Worm (Caenorhabditis elegans) whole organism, L1 larva: ENCODE results near the gene clec-52.

ENCODE experiments used
- C04F5.9 ChIP-seq: sonication (generic microtip); optimal IDR thresholded peaks from 2 replicates; lab custom pipeline; 2016; ENCODE audit warnings: missing genetic modification characterization, missing compliant biosample characterization
- C16A3.4 ChIP-seq: fragments of 150-350 bp; optimal IDR thresholded peaks from 2 replicates; lab custom pipeline; 2014; ENCODE audit warnings: missing biosample characterization, missing genetic modification characterization
- F16B12.6 ChIP-seq: fragments of 150-350 bp; optimal IDR thresholded peaks from 2 replicates; lab custom pipeline; 2014; ENCODE audit warnings: missing biosample characterization, missing genetic modification characterization
- Y116A8C.19 ChIP-seq: sonication (generic microtip); optimal IDR thresholded peaks from 2 replicates; lab custom pipeline; 2016; ENCODE audit warnings: missing compliant biosample characterization, missing genetic modification characterization, borderline replicate concordance
- aha-1 ChIP-seq: fragments of 150-350 bp; optimal IDR thresholded peaks from 2 replicates; lab custom pipeline; 2014; ENCODE audit warnings: missing biosample characterization, missing genetic modification characterization
- aly-2 ChIP-seq: fragments of 150-350 bp; optimal IDR thresholded peaks from 2 replicates; lab custom pipeline; 2014; ENCODE audit warnings: missing biosample characterization, missing genetic modification characterization
- ama-1 ChIP-seq: fragments of 150-350 bp; optimal IDR thresholded peaks from 2 replicates; lab custom pipeline; 2014
- ceh-8 ChIP-seq: fragments of 200-800 bp; sonication (Bioruptor generic); optimal IDR thresholded peaks from 2 replicates; lab custom pipeline; 2018; ENCODE audit warnings: mild to moderate bottlenecking, missing genetic modification characterization, moderate library complexity, missing compliant biosample characterization
- ceh-90 ChIP-seq: sonication (generic microtip); optimal IDR thresholded peaks from 2 replicates; lab custom pipeline; 2016; ENCODE audit warnings: missing genetic modification characterization, missing compliant biosample characterization
- ces-1 ChIP-seq: fragments of 150-350 bp; optimal IDR thresholded peaks from 2 replicates; lab custom pipeline; 2014; ENCODE audit warnings: missing biosample characterization, missing genetic modification reagents, missing genetic modification characterization
- dpl-1 ChIP-seq, 3 experiments: fragments of 150-350 bp in 2 of 3; sonication (generic microtip) in 1 of 3; optimal IDR thresholded peaks; 2 replicates each; lab custom pipeline; 2014 to 2017; ENCODE audit warnings: missing biosample characterization in 3 of 3, missing genetic modification characterization in 3 of 3, missing genetic modification reagents in 3 of 3
- efl-1 ChIP-seq, 4 experiments: fragments of 150-350 bp; optimal IDR thresholded peaks in 3 of 4; peaks in 1 of 4; 1 replicate in 1 of 4; 2 replicates in 3 of 4; lab custom pipeline; 2014; ENCODE audit warnings: missing biosample characterization in 2 of 4, missing genetic modification characterization in 2 of 4, missing genetic modification reagents in 2 of 4
- elt-2 ChIP-seq: sonication (generic microtip); optimal IDR thresholded peaks from 2 replicates; lab custom pipeline; 2016; ENCODE audit warnings: missing genetic modification characterization, mild to moderate bottlenecking, inconsistent platforms, missing compliant biosample characterization, missing genetic modification reagents
- ets-5 ChIP-seq: fragments of 200-800 bp; sonication (Bioruptor generic); IDR thresholded peaks from 2 replicates; pipeline ENCODE4 v1.3.6; 2022; ENCODE audit warnings: missing genetic modification characterization, missing compliant biosample characterization
- fkh-10 ChIP-seq: sonication (generic microtip); optimal IDR thresholded peaks from 2 replicates; lab custom pipeline; 2017; ENCODE audit warnings: missing biosample characterization, missing genetic modification reagents, missing genetic modification characterization
- fos-1 ChIP-seq: fragments of 150-350 bp; optimal IDR thresholded peaks from 2 replicates; lab custom pipeline; 2014; ENCODE audit warnings: missing biosample characterization, missing genetic modification characterization
- grh-1 ChIP-seq: fragments of 200-800 bp; sonication (Bioruptor generic); IDR thresholded peaks from 2 replicates; pipeline ENCODE4 v1.3.6; 2022; ENCODE audit warnings: missing genetic modification reagents, missing genetic modification characterization, missing compliant biosample characterization
- hlh-4 ChIP-seq: sonication (generic microtip); optimal IDR thresholded peaks from 2 replicates; lab custom pipeline; 2016; ENCODE audit warnings: mild to moderate bottlenecking, missing genetic modification characterization, missing compliant biosample characterization
- hpl-2 ChIP-seq: fragments of 150-350 bp; optimal IDR thresholded peaks from 2 replicates; lab custom pipeline; 2014; ENCODE audit warnings: missing biosample characterization, missing genetic modification reagents, missing genetic modification characterization
- lin-14 ChIP-seq: fragments of 200-800 bp; sonication (Bioruptor generic); optimal IDR thresholded peaks from 2 replicates; lab custom pipeline; 2018; ENCODE audit warnings: mild to moderate bottlenecking, missing genetic modification characterization, moderate library complexity, missing compliant biosample characterization
- lin-15B ChIP-seq: fragments of 150-350 bp; sonication (generic microtip); optimal IDR thresholded peaks from 3 replicates; lab custom pipeline; 2014; ENCODE audit warnings: missing biosample characterization, missing genetic modification characterization
- lin-35 ChIP-seq, 2 experiments: fragments of 150-350 bp; optimal IDR thresholded peaks; 2 replicates each; lab custom pipeline; 2014; ENCODE audit warnings: missing biosample characterization in 2 of 2, missing genetic modification characterization in 2 of 2, missing genetic modification reagents in 2 of 2
- lin-39 ChIP-seq: fragments of 150-350 bp; optimal IDR thresholded peaks from 2 replicates; lab custom pipeline; 2014; ENCODE audit warnings: missing biosample characterization, missing genetic modification reagents, missing genetic modification characterization
- lsy-2 ChIP-seq, 2 experiments: fragments of 150-350 bp; optimal IDR thresholded peaks; 2 replicates each; lab custom pipeline; 2014; ENCODE audit warnings: missing biosample characterization in 2 of 2, missing genetic modification characterization in 2 of 2
- mef-2 ChIP-seq: fragments of 150-350 bp; optimal IDR thresholded peaks from 2 replicates; lab custom pipeline; 2014; ENCODE audit warnings: missing biosample characterization, missing genetic modification characterization
- mep-1 ChIP-seq: fragments of 150-350 bp; optimal IDR thresholded peaks from 2 replicates; lab custom pipeline; 2014; ENCODE audit warnings: missing biosample characterization, missing genetic modification characterization
- nhr-19 ChIP-seq: fragments of 200-800 bp; sonication (Bioruptor generic); conservative IDR thresholded peaks from 2 replicates; pipeline ENCODE4 v1.3.6; 2022; ENCODE audit warnings: missing genetic modification characterization, missing compliant biosample characterization
- nhr-20 ChIP-seq: sonication (generic microtip); optimal IDR thresholded peaks from 2 replicates; lab custom pipeline; 2016; ENCODE audit warnings: mild to moderate bottlenecking, missing genetic modification characterization, missing compliant biosample characterization
- nhr-71 ChIP-seq: sonication (generic microtip); optimal IDR thresholded peaks from 2 replicates; lab custom pipeline; 2016; ENCODE audit warnings: mild to moderate bottlenecking, missing genetic modification characterization, moderate library complexity, missing compliant biosample characterization
- nhr-85 ChIP-seq: sonication (generic microtip); peaks from one replicate; lab custom pipeline; 2016; ENCODE audit warnings: missing genetic modification characterization, inconsistent platforms, missing compliant biosample characterization
- nhr-90 ChIP-seq: sonication (generic microtip); optimal IDR thresholded peaks from 2 replicates; lab custom pipeline; 2016; ENCODE audit warnings: mild to moderate bottlenecking, missing genetic modification characterization, missing compliant biosample characterization; ENCODE audit not compliant: poor library complexity
- pqm-1 ChIP-seq: sonication (generic microtip); optimal IDR thresholded peaks from 3 replicates; lab custom pipeline; 2017; ENCODE audit warnings: missing biosample characterization, missing genetic modification characterization
- rnt-1 ChIP-seq: sonication (generic microtip); optimal IDR thresholded peaks from 2 replicates; lab custom pipeline; 2016; ENCODE audit warnings: mild to moderate bottlenecking, missing genetic modification characterization, moderate library complexity, missing compliant biosample characterization
- skn-1 ChIP-seq: fragments of 150-350 bp; optimal IDR thresholded peaks from 2 replicates; lab custom pipeline; 2014; ENCODE audit warnings: missing biosample characterization, missing genetic modification characterization
- snpc-4 ChIP-seq: fragments of 150-350 bp; optimal IDR thresholded peaks from 2 replicates; lab custom pipeline; 2014; ENCODE audit warnings: missing biosample characterization, missing genetic modification characterization
- snu-23 ChIP-seq: sonication (generic microtip); optimal IDR thresholded peaks from 2 replicates; lab custom pipeline; 2016; ENCODE audit warnings: missing genetic modification characterization, missing compliant biosample characterization
- sptf-1 ChIP-seq: fragments of 150-350 bp; optimal IDR thresholded peaks from 2 replicates; lab custom pipeline; 2014; ENCODE audit warnings: missing biosample characterization, missing genetic modification characterization
- sup-37 ChIP-seq: fragments of 200-800 bp; sonication (Bioruptor generic); optimal IDR thresholded peaks from 2 replicates; lab custom pipeline; 2018; ENCODE audit warnings: mild to moderate bottlenecking, missing genetic modification characterization, missing compliant biosample characterization
- tlp-1 ChIP-seq: fragments of 150-350 bp; optimal IDR thresholded peaks from 2 replicates; lab custom pipeline; 2014; ENCODE audit warnings: missing biosample characterization, missing genetic modification characterization
- xbp-1 ChIP-seq: sonication (generic microtip); optimal IDR thresholded peaks from 2 replicates; lab custom pipeline; 2016; ENCODE audit warnings: missing genetic modification characterization, missing compliant biosample characterization
- zip-4 ChIP-seq: fragments of 200-800 bp; sonication (Bioruptor generic); optimal IDR thresholded peaks from 2 replicates; lab custom pipeline; 2018; ENCODE audit warnings: mild to moderate bottlenecking, missing genetic modification characterization, moderate library complexity, missing compliant biosample characterization

clec-52 gene

DNA sequence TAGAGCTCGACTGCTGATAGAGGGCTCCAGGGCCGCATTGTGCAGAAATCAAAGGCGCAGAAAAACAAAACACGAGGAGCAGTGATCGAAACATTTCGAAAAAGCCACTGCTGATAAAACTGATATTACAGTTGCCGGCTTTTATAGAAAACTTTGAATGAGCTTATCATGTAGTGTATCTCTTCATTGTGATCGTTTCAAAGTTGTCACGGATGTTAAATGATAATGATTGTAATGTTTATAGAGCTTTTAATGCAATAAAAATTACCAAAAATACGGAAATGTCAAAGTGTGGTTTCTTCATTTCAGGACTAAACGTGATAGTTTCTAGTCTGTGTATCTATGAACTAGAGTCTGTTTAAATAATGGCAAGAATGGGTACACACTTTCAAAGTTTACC lies at the start of gene clec-52:
clec-52 (minus strand) TSS at position 101 of the 400 bp plus-strand sequence.
- TF ChIP-seq nhr-71 (tag; lab: Kevin White, UChicago) (no peak), elt-2 (peak; percentile 25), skn-1 (tag; lab: Kevin White, UChicago) (no peak)
- TF ChIP-seq, all 84 proteins: peak for 1

DNA sequence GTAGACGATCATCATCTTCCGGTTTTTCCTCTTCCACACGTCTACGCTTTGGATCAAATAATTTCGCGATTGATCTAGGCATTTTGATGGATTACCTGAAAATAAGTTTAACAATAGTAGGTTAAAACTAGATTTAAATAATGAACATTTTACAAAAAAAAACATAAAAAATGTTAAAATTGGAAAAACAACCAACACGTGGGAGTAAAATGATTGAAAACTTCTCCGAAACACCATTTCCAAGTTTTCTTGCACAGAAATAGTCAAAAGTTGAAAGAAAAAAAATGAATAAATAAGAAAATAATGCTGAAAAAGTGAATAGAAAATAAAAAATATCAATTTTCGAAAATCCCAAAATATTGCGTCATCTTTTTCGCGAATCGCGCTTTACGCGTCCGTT lies 43.2 kb upstream of the clec-52 start, which contains the start of gene C07G1.7:
C07G1.7 (minus strand) TSS at position 101 of the 400 bp plus-strand sequence.
- TF ChIP-seq Y116A8C.19 (tag; lab: Kevin White, UChicago): no peak

DNA sequence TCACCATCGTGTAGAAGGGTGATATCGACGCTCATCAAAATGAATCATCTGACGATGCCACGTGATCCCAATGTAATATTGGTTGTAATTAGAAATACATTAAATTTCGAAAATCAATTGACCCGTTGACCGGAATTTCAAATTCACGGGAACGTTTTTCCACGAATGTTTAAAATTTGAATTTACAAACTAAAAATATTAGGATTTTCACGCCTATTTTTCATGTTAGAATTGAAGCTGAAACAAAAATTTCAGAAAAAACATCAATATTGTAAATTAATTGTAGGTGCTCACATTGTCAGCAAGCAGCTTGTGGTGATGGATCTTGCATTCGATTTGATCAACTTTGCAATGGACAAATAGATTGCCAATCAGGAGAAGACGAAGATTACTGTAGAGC lies 41.7 kb upstream of the clec-52 start, which contains the start of gene C07G1.6:
C07G1.6 (minus strand) TSS at position 101 of the 400 bp plus-strand sequence.
- TF ChIP-seq ceh-90 (tag; lab: Kevin White, UChicago): no peak
- no peak for TF ChIP-seq sup-37
- TF ChIP-seq mef-2 (tag; lab: Kevin White, UChicago): no peak
- no peak for TF ChIP-seq hpl-2 (GFP tag; lab: Kevin White, UChicago)
- TF ChIP-seq rnt-1 (tag; lab: Kevin White, UChicago): no peak
- TF ChIP-seq lsy-2 (tag; optimal IDR thresholded peaks at IDR 0.05; lab: Kevin White, UChicago): no peak
- no peak for TF ChIP-seq sptf-1 (tag; lab: Kevin White, UChicago)
- TF ChIP-seq pqm-1: no peak
- no peak for TF ChIP-seq grh-1 (GFP tag; lab: Robert Waterston, UW)
- TF ChIP-seq lin-15B (tag; lab: Kevin White, UChicago): no peak
- TF ChIP-seq snpc-4 (tag; lab: Kevin White, UChicago): no peak
- no peak for TF ChIP-seq aly-2

DNA sequence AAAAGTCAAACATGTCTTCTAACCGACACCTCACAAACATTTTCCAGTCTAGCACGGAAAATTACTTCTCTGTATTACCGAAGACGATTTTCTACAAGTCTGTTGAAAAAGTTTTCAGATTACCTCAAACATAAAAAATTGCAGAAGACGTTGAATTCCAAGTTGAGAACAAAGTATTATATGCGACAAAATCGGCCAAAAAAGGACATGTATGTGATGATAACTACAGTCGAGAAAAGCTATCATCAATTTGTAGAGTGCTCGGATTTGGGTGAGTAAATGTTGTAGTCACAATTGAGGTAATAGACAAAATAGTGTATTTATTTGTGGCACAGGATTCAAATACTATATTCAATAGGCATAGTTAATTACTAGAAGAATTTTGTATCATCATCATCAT lies 40.3 kb upstream of the clec-52 start:
- TF ChIP-seq efl-1 (optimal IDR thresholded peaks at IDR 0.05; lab: Kevin White, UChicago): no peak
- TF ChIP-seq efl-1 (GFP tag; optimal IDR thresholded peaks at IDR 0.05 in 1 of 2; lab: Kevin White, UChicago): no peak
- no peak for TF ChIP-seq lin-35 (GFP tag; optimal IDR thresholded peaks at IDR 0.05; lab: Kevin White, UChicago)
- TF ChIP-seq ets-5 (GFP tag; lab: Robert Waterston, UW): no peak
- no peak for TF ChIP-seq mef-2 (tag; lab: Kevin White, UChicago)
- no peak for TF ChIP-seq mep-1 (tag; lab: Kevin White, UChicago)
- no peak for TF ChIP-seq C16A3.4 (tag; lab: Kevin White, UChicago)
- no peak for TF ChIP-seq aha-1 (tag; lab: Kevin White, UChicago)
- TF ChIP-seq ces-1 (GFP tag; lab: Kevin White, UChicago): no peak
- TF ChIP-seq fkh-10 (GFP tag; lab: Kevin White, UChicago): no peak
- no peak for TF ChIP-seq nhr-19 (GFP tag; lab: Robert Waterston, UW)
- TF ChIP-seq ceh-8 (GFP tag; lab: Kevin White, UChicago): no peak
- no peak for TF ChIP-seq hlh-4
- no peak for TF ChIP-seq nhr-90 (tag; lab: Kevin White, UChicago)
- TF ChIP-seq F16B12.6 (tag; lab: Kevin White, UChicago): no peak
- no peak for TF ChIP-seq zip-4 (GFP tag; lab: Kevin White, UChicago)
- TF ChIP-seq snu-23 (GFP tag; lab: Kevin White, UChicago): no peak
- no peak for TF ChIP-seq sup-37
- no peak for TF ChIP-seq lin-39
- TF ChIP-seq lin-14: no peak

DNA sequence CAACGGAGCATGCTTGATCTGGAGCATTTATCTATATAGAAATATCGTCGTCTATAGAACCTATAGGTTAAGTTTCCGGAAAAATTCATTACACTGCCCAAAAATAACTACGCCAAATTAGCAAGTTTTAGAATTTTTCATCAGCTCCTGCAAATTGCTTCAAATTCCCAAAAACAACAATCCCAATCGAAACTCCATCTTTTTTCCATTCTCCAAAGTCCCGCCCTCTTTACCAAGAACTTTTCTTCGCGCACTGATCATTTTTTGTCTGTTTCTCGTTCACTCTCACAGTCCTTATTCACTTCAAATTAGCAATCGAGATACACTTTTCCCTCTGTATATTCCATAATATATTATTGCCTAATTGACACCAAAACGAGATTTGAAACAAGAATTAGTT lies 37.8 kb upstream of the clec-52 start, which contains the start of gene svh-1:
svh-1 (plus strand) TSS at position 301 of the 400 bp plus-strand sequence.
- TF ChIP-seq hpl-2 (GFP tag; lab: Kevin White, UChicago) (no peak), nhr-85 (no peak), fos-1 (tag; lab: Kevin White, UChicago) (no peak), tlp-1 (tag; lab: Kevin White, UChicago) (no peak), dpl-1 (GFP tag; optimal IDR thresholded peaks at IDR 0.05; lab: Kevin White, UChicago) (no peak), ama-1 (lab: Kevin White, UChicago) (no peak), C04F5.9 (no peak), ces-1 (GFP tag; lab: Kevin White, UChicago) (no peak), xbp-1 (no peak), nhr-20 (tag; lab: Kevin White, UChicago) (no peak)
- TF ChIP-seq, all 84 proteins: peak for 0
